Fruit fly (Drosophila melanogaster) whole organism, embryonic: Measurements from ENCODE around the gene CG32599.

Experiments
- ATbp ChIP-seq: fragments of 200-800 bp; sonication (Bioruptor generic); optimal IDR thresholded peaks from 2 replicates; lab custom pipeline; 2017; ENCODE audit warnings: missing biosample characterization, mild to moderate bottlenecking, missing genetic modification characterization, missing genetic modification reagents
- B-H1 ChIP-seq: fragments of 200-800 bp; sonication (Bioruptor generic); IDR thresholded peaks from 3 replicates; pipeline ENCODE4 v1.3.6; 2022; ENCODE audit warnings: missing biosample characterization, missing genetic modification characterization
- Bdp1 ChIP-seq: fragments of 200-800 bp; sonication (Bioruptor generic); optimal IDR thresholded peaks from 3 replicates; lab custom pipeline; 2016; ENCODE audit warnings: missing biosample characterization, missing genetic modification characterization
- BtbVII ChIP-seq: fragments of 200-800 bp; sonication (Bioruptor generic); optimal IDR thresholded peaks from 3 replicates; lab custom pipeline; 2017; ENCODE audit warnings: missing biosample characterization, mild to moderate bottlenecking, missing genetic modification characterization
- CG1024 ChIP-seq: fragments of 200-800 bp; sonication (Bioruptor generic); IDR thresholded peaks from 2 replicates; pipeline ENCODE4 v1.3.6; 2022; ENCODE audit warnings: missing biosample characterization, missing genetic modification characterization
- CG11085 ChIP-seq: fragments of 200-800 bp; sonication (Bioruptor generic); IDR thresholded peaks from 2 replicates; pipeline ENCODE4 v1.3.6; 2022; ENCODE audit warnings: missing biosample characterization, missing genetic modification characterization
- CG12155 ChIP-seq: fragments of 200-800 bp; sonication (Bioruptor generic); optimal IDR thresholded peaks from 3 replicates; lab custom pipeline; 2016; ENCODE audit warnings: missing biosample characterization, missing genetic modification characterization
- CG14860 ChIP-seq: fragments of 200-800 bp; sonication (Bioruptor generic); IDR thresholded peaks from 3 replicates; pipeline ENCODE4 v1.3.6; 2022; ENCODE audit warnings: missing biosample characterization, missing genetic modification characterization; ENCODE audit not compliant: partially characterized antibody
- CG2889 ChIP-seq: fragments of 200-800 bp; sonication (Bioruptor generic); IDR thresholded peaks from 3 replicates; pipeline ENCODE4 v1.3.6; 2022; ENCODE audit warnings: missing biosample characterization, missing genetic modification characterization
- CG31224 ChIP-seq: fragments of 200-800 bp; sonication (Bioruptor generic); IDR thresholded peaks from 2 replicates; pipeline ENCODE4 v1.3.6; 2022; ENCODE audit warnings: missing biosample characterization, missing genetic modification characterization
- CG31365 ChIP-seq: fragments of 200-800 bp; sonication (Bioruptor generic); optimal IDR thresholded peaks from 2 replicates; lab custom pipeline; 2018; ENCODE audit warnings: missing biosample characterization, mild to moderate bottlenecking, missing genetic modification characterization
- CG31388 ChIP-seq: fragments of 200-800 bp; sonication (Bioruptor generic); optimal IDR thresholded peaks from 2 replicates; lab custom pipeline; 2016; ENCODE audit warnings: missing biosample characterization, missing genetic modification characterization
- CG4707 ChIP-seq: fragments of 200-800 bp; sonication (Bioruptor generic); optimal IDR thresholded peaks from 2 replicates; lab custom pipeline; 2018; ENCODE audit warnings: missing biosample characterization, mild to moderate bottlenecking, missing genetic modification characterization, moderate library complexity
- CG6813 ChIP-seq: fragments of 200-800 bp; sonication (Bioruptor generic); optimal IDR thresholded peaks from 2 replicates; lab custom pipeline; 2017; ENCODE audit warnings: missing biosample characterization, missing genetic modification characterization, mild to moderate bottlenecking, moderate library complexity, missing genetic modification reagents
- CG7987 ChIP-seq: fragments of 200-800 bp; sonication (Bioruptor generic); optimal IDR thresholded peaks from 2 replicates; lab custom pipeline; 2018; ENCODE audit warnings: missing biosample characterization, mild to moderate bottlenecking, missing genetic modification characterization, moderate library complexity
- CG8478 ChIP-seq: fragments of >200 bp; optimal IDR thresholded peaks from 2 replicates; lab custom pipeline; 2018
- CG8765 ChIP-seq: fragments of 200-800 bp; sonication (Bioruptor generic); IDR thresholded peaks from 2 replicates; pipeline ENCODE4 v1.3.6; 2022; ENCODE audit warnings: missing biosample characterization, missing genetic modification characterization
- CTCF ChIP-seq: fragments of 200-800 bp; sonication (Bioruptor generic); optimal IDR thresholded peaks from 2 replicates; lab custom pipeline; 2017; ENCODE audit warnings: missing biosample characterization, mild to moderate bottlenecking, missing genetic modification characterization, moderate library complexity
- Deaf1 ChIP-seq: fragments of 200-800 bp; optimal IDR thresholded peaks from 3 replicates; lab custom pipeline; 2019; ENCODE audit warnings: missing biosample characterization, mild to moderate bottlenecking, missing genetic modification characterization, moderate library complexity
- Dll ChIP-seq: fragments of 200-800 bp; sonication (Bioruptor generic); IDR thresholded peaks from 4 replicates; pipeline ENCODE4 v1.3.6; 2022; ENCODE audit warnings: missing biosample characterization, missing genetic modification characterization; ENCODE audit not compliant: partially characterized antibody
- Doc2 ChIP-seq: fragments of 200-800 bp; sonication (Bioruptor generic); IDR thresholded peaks from 2 replicates; pipeline ENCODE4 v1.3.6; 2022; ENCODE audit warnings: missing biosample characterization, missing genetic modification characterization
- Eip74EF ChIP-seq, 2 experiments: fragments of 200-800 bp in 1 of 2; fragments of >200 bp in 1 of 2; sonication (Bioruptor generic) in 1 of 2; optimal IDR thresholded peaks; 2 replicates each; lab custom pipeline; 2017 to 2019; ENCODE audit warnings: missing biosample characterization in 2 of 2, missing genetic modification characterization in 2 of 2, mild to moderate bottlenecking in 1 of 2, moderate library complexity in 1 of 2
- HLHmδ ChIP-seq: fragments of 200-800 bp; sonication (Bioruptor generic); optimal IDR thresholded peaks from 2 replicates; lab custom pipeline; 2018; ENCODE audit warnings: missing biosample characterization, mild to moderate bottlenecking, missing genetic modification characterization, moderate library complexity
- Jarid2 ChIP-seq: fragments of 200-800 bp; sonication (Bioruptor generic); optimal IDR thresholded peaks from 3 replicates; lab custom pipeline; 2017; ENCODE audit warnings: mild to moderate bottlenecking, missing biosample characterization, missing genetic modification reagents, missing genetic modification characterization
- Med ChIP-seq: fragments of 200-800 bp; sonication (Bioruptor generic); peaks from one replicate; lab custom pipeline; 2016; ENCODE audit warnings: missing biosample characterization, missing genetic modification characterization, mild to moderate bottlenecking, inconsistent platforms, moderate library complexity
- Mrtf ChIP-seq: fragments of 200-800 bp; sonication (Bioruptor generic); IDR thresholded peaks from 3 replicates; pipeline ENCODE4 v1.3.6; 2022; ENCODE audit warnings: missing biosample characterization, missing genetic modification characterization
- Nf-YA ChIP-seq: fragments of 200-800 bp; sonication (Bioruptor generic); IDR thresholded peaks from 2 replicates; pipeline ENCODE4 v1.3.6; 2022; ENCODE audit warnings: missing biosample characterization, missing genetic modification characterization
- Sry-β ChIP-seq: fragments of 200-800 bp; sonication (Bioruptor generic); optimal IDR thresholded peaks from 2 replicates; lab custom pipeline; 2018; ENCODE audit warnings: missing biosample characterization, mild to moderate bottlenecking, missing genetic modification characterization, moderate library complexity
- YL-1 ChIP-seq: fragments of 200-800 bp; sonication (Bioruptor generic); optimal IDR thresholded peaks from 3 replicates; lab custom pipeline; 2017; ENCODE audit warnings: missing biosample characterization, mild to moderate bottlenecking, missing genetic modification characterization
- abd-A ChIP-seq: fragments of 200-800 bp; sonication (Bioruptor generic); optimal IDR thresholded peaks from 3 replicates; lab custom pipeline; 2019; ENCODE audit warnings: missing biosample characterization, mild to moderate bottlenecking, missing genetic modification characterization, moderate library complexity
- ac ChIP-seq: fragments of 200-800 bp; sonication (Bioruptor generic); optimal IDR thresholded peaks from 3 replicates; lab custom pipeline; 2017; ENCODE audit warnings: missing biosample characterization, mild to moderate bottlenecking, missing genetic modification characterization
- amos ChIP-seq: fragments of 200-800 bp; sonication (Bioruptor generic); IDR thresholded peaks from 2 replicates; pipeline ENCODE4 v1.3.6; 2022; ENCODE audit warnings: missing biosample characterization, missing genetic modification characterization; ENCODE audit not compliant: partially characterized antibody
- crc ChIP-seq: fragments of 200-800 bp; sonication (Bioruptor generic); optimal IDR thresholded peaks from 2 replicates; lab custom pipeline; 2016; ENCODE audit warnings: missing biosample characterization, missing genetic modification characterization
- dimm ChIP-seq: fragments of 200-800 bp; sonication (Bioruptor generic); IDR thresholded peaks from 2 replicates; pipeline ENCODE4 v1.3.6; 2022; ENCODE audit warnings: missing biosample characterization, missing genetic modification characterization
- emc ChIP-seq: fragments of 200-800 bp; sonication (Bioruptor generic); optimal IDR thresholded peaks from 2 replicates; lab custom pipeline; 2016; ENCODE audit warnings: missing biosample characterization, missing genetic modification characterization
- ems ChIP-seq: fragments of 200-800 bp; sonication (Bioruptor generic); optimal IDR thresholded peaks from 3 replicates; lab custom pipeline; 2016; ENCODE audit warnings: missing biosample characterization, missing genetic modification characterization
- exex ChIP-seq: fragments of 200-800 bp; sonication (Bioruptor generic); optimal IDR thresholded peaks from 4 replicates; lab custom pipeline; 2018; ENCODE audit warnings: missing biosample characterization, mild to moderate bottlenecking, missing genetic modification characterization, moderate library complexity
- hbn ChIP-seq: fragments of 200-800 bp; sonication (Bioruptor generic); IDR thresholded peaks from 2 replicates; pipeline ENCODE4 v1.3.6; 2022; ENCODE audit warnings: missing biosample characterization, missing genetic modification characterization; ENCODE audit not compliant: partially characterized antibody
- hth ChIP-seq: fragments of >200 bp; optimal IDR thresholded peaks from 2 replicates; lab custom pipeline; 2017; ENCODE audit warnings: inconsistent platforms
- inv ChIP-seq: fragments of 200-800 bp; sonication (Bioruptor generic); IDR thresholded peaks from 2 replicates; pipeline ENCODE4 v1.3.6; 2022; ENCODE audit warnings: missing biosample characterization, missing genetic modification characterization; ENCODE audit not compliant: partially characterized antibody
- knrl ChIP-seq: fragments of 200-800 bp; sonication (Bioruptor generic); IDR thresholded peaks from 3 replicates; pipeline ENCODE4 v1.3.6; 2022; ENCODE audit warnings: missing biosample characterization, missing genetic modification characterization; ENCODE audit not compliant: partially characterized antibody
- maf-S ChIP-seq: fragments of 200-800 bp; sonication (Bioruptor generic); optimal IDR thresholded peaks from 2 replicates; lab custom pipeline; 2016; ENCODE audit warnings: missing biosample characterization, missing genetic modification characterization
- peb ChIP-seq: fragments of 200-800 bp; sonication (Bioruptor generic); IDR thresholded peaks from 2 replicates; pipeline ENCODE4 v1.3.6; 2022; ENCODE audit warnings: missing biosample characterization, missing genetic modification characterization
- sd ChIP-seq: fragments of 200-800 bp; sonication (Bioruptor generic); optimal IDR thresholded peaks from 3 replicates; lab custom pipeline; 2018; ENCODE audit warnings: missing biosample characterization, mild to moderate bottlenecking, missing genetic modification characterization, moderate library complexity
- sens-2 ChIP-seq: fragments of 200-800 bp; sonication (Bioruptor generic); IDR thresholded peaks from 2 replicates; pipeline ENCODE4 v1.3.6; 2022; ENCODE audit warnings: missing biosample characterization, missing genetic modification characterization
- sima ChIP-seq: fragments of 200-800 bp; sonication (Bioruptor generic); optimal IDR thresholded peaks from 2 replicates; lab custom pipeline; 2016; ENCODE audit warnings: missing biosample characterization, missing genetic modification characterization
- stc ChIP-seq: fragments of 200-800 bp; sonication (Bioruptor generic); IDR thresholded peaks from 2 replicates; pipeline ENCODE4 v1.3.6; 2022; ENCODE audit warnings: missing biosample characterization, missing genetic modification characterization
- stwl ChIP-seq: fragments of 200-800 bp; sonication (Bioruptor generic); optimal IDR thresholded peaks from 3 replicates; lab custom pipeline; 2018; ENCODE audit warnings: missing biosample characterization, mild to moderate bottlenecking, missing genetic modification characterization, moderate library complexity
- tin ChIP-seq: fragments of 200-800 bp; sonication (Bioruptor generic); optimal IDR thresholded peaks from 3 replicates; lab custom pipeline; 2016; ENCODE audit warnings: missing biosample characterization, missing genetic modification characterization
- tll ChIP-seq, 2 experiments: fragments of 200-800 bp in 1 of 2; fragments of >200 bp in 1 of 2; sonication (Bioruptor generic) in 1 of 2; optimal IDR thresholded peaks; 2 replicates each; lab custom pipeline; 2017 to 2019; ENCODE audit warnings: missing biosample characterization in 2 of 2, missing genetic modification characterization in 2 of 2, mild to moderate bottlenecking in 1 of 2, moderate library complexity in 1 of 2

The CG32599 gene

dm6 chrX:14247035-14247786 lies 3.7 kb downstream of the CG32599 start, which contains the start of gene mud (continued):
- TF ChIP-seq abd-A (tag; lab: Kevin White, UChicago) (no peak), CG4707 (no peak), CG6813 (no peak), CG11085 (GFP tag; lab: Robert Waterston, UW) (no peak), Jarid2 (no peak), CG1024 (GFP tag; lab: Robert Waterston, UW) (peak; percentile 46; the same call in 1 of the 2 replicates), stwl (peak; percentile 40), ems (no peak), Deaf1 (tag; lab: Kevin White, UChicago) (peak; percentile 47), tll (GFP tag; optimal IDR thresholded peaks at IDR 0.05; lab: Kevin White, UChicago) (no peak), Doc2 (no peak), CG7987 (no peak), CG8478 (lab: Kevin White, UChicago) (no peak), Bdp1 (GFP tag; lab: Kevin White, UChicago) (no peak), Dll (GFP tag; lab: Robert Waterston, UW) (peak; percentile 67), CG12155 (no peak), Nf-YA (GFP tag; lab: Robert Waterston, UW) (no peak), knrl (GFP tag; lab: Robert Waterston, UW) (peak; percentile 81), emc (GFP tag; lab: Kevin White, UChicago) (no peak), ATbp (peak; percentile 4), sima (GFP tag; lab: Kevin White, UChicago) (no peak), amos (GFP tag; lab: Robert Waterston, UW) (peak; percentile 77), maf-S (GFP tag; lab: Kevin White, UChicago) (no peak), CG31224 (no peak), peb (0 out of 2 replicates have a peak, but pooled peaks have one; percentile 21), sens-2 (GFP tag; lab: Robert Waterston, UW) (no peak), sd (tag; lab: Kevin White, UChicago) (no peak), CG2889 (GFP tag; lab: Robert Waterston, UW) (no peak), Sry-β (GFP tag; lab: Kevin White, UChicago) (peak; percentile 1), Mrtf (GFP tag; lab: Robert Waterston, UW) (0 out of 3 replicates have a peak, but pooled peaks have one; percentile 33), HLHmδ (no peak), Eip74EF (GFP tag; optimal IDR thresholded peaks at IDR 0.05; lab: Kevin White, UChicago) (no peak), CTCF (GFP tag; lab: Kevin White, UChicago) (peak; percentile 91), dimm (GFP tag; lab: Robert Waterston, UW) (no peak), hbn (GFP tag; lab: Robert Waterston, UW) (peak; percentile 48), inv (GFP tag; lab: Robert Waterston, UW) (peak; percentile 56), hth (lab: Kevin White, UChicago) (no peak), exex (tag; lab: Kevin White, UChicago) (no peak), Med (GFP tag; lab: Kevin White, UChicago) (peak; percentile 79), BtbVII (GFP tag; lab: Kevin White, UChicago) (no peak), B-H1 (GFP tag; lab: Robert Waterston, UW) (peak; percentile 27; the same call in 2 of the 3 replicates), CG14860 (GFP tag; lab: Robert Waterston, UW) (peak; percentile 72; the same call in 2 of the 3 replicates), YL-1 (GFP tag; lab: Kevin White, UChicago) (no peak), CG8765 (no peak), CG31365 (tag; lab: Kevin White, UChicago) (no peak), crc (no peak), CG31388 (GFP tag; lab: Kevin White, UChicago) (no peak), ac (no peak), stc (GFP tag; lab: Robert Waterston, UW) (no peak), tin (GFP tag; lab: Kevin White, UChicago) (peak; percentile 6)
